Worm (Caenorhabditis elegans) whole organism, mixed stage, embryonic: ENCODE results near the gene cid-1.

Experiments
- M03D4.4 ChIP-seq: sonication (generic microtip); optimal IDR thresholded peaks from 2 replicates; lab custom pipeline; 2017; ENCODE audit warnings: mild to moderate bottlenecking, missing genetic modification characterization, missing compliant biosample characterization
- bed-3 ChIP-seq: fragments of 200-800 bp; sonication (Bioruptor generic); optimal IDR thresholded peaks from 3 replicates; lab custom pipeline; 2018; ENCODE audit warnings: mild to moderate bottlenecking, missing genetic modification characterization, moderate library complexity, missing compliant biosample characterization
- blmp-1 ChIP-seq: fragments of 150-350 bp; optimal IDR thresholded peaks from 2 replicates; lab custom pipeline; 2014; ENCODE audit warnings: missing biosample characterization, missing genetic modification characterization
- ceh-39 ChIP-seq: fragments of 150-350 bp; optimal IDR thresholded peaks from 2 replicates; lab custom pipeline; 2014; ENCODE audit warnings: missing biosample characterization, missing genetic modification characterization
- ceh-83 ChIP-seq: fragments of 200-800 bp; sonication (Bioruptor generic); optimal IDR thresholded peaks from 2 replicates; lab custom pipeline; 2018; ENCODE audit warnings: mild to moderate bottlenecking, missing genetic modification characterization, missing compliant biosample characterization
- ces-1 ChIP-seq: fragments of 150-350 bp; optimal IDR thresholded peaks from 2 replicates; lab custom pipeline; 2014; ENCODE audit warnings: missing biosample characterization, missing genetic modification reagents, missing genetic modification characterization
- cnd-1 ChIP-seq: fragments of 200-800 bp; sonication (Bioruptor generic); optimal IDR thresholded peaks from 2 replicates; lab custom pipeline; 2018; ENCODE audit warnings: mild to moderate bottlenecking, missing genetic modification characterization, missing compliant biosample characterization
- drap-1 ChIP-seq: fragments of 200-800 bp; sonication (Bioruptor generic); optimal IDR thresholded peaks from 3 replicates; lab custom pipeline; 2018; ENCODE audit warnings: mild to moderate bottlenecking, missing genetic modification characterization, missing compliant biosample characterization
- elt-1 ChIP-seq: sonication (generic microtip); optimal IDR thresholded peaks from 2 replicates; lab custom pipeline; 2017; ENCODE audit warnings: missing genetic modification characterization, mild to moderate bottlenecking, missing compliant biosample characterization, antibody characterized with exemption, moderate library complexity, borderline replicate concordance; ENCODE audit not compliant: insufficient read depth
- flh-1 ChIP-seq: fragments of 200-800 bp; sonication (Bioruptor generic); optimal IDR thresholded peaks from 2 replicates; lab custom pipeline; 2018; ENCODE audit warnings: mild to moderate bottlenecking, missing genetic modification characterization, moderate library complexity, missing compliant biosample characterization
- ham-2 ChIP-seq: fragments of 200-800 bp; sonication (Bioruptor generic); optimal IDR thresholded peaks from 2 replicates; lab custom pipeline; 2018; ENCODE audit warnings: mild to moderate bottlenecking, missing genetic modification characterization, missing compliant biosample characterization
- hlh-1 ChIP-seq: fragments of 150-350 bp; optimal IDR thresholded peaks from 2 replicates; lab custom pipeline; 2014; ENCODE audit warnings: missing biosample characterization, missing genetic modification reagents, missing genetic modification characterization
- lin-13 ChIP-seq: fragments of 150-350 bp; optimal IDR thresholded peaks from 2 replicates; lab custom pipeline; 2014; ENCODE audit warnings: missing biosample characterization, missing genetic modification characterization
- lin-32 ChIP-seq: fragments of 200-800 bp; sonication (Bioruptor generic); optimal IDR thresholded peaks from 2 replicates; lab custom pipeline; 2018; ENCODE audit warnings: mild to moderate bottlenecking, missing genetic modification characterization, missing compliant biosample characterization
- lsy-2 ChIP-seq: fragments of 150-350 bp; optimal IDR thresholded peaks from 2 replicates; lab custom pipeline; 2014; ENCODE audit warnings: missing biosample characterization, missing genetic modification characterization
- mab-5 ChIP-seq: fragments of 150-350 bp; optimal IDR thresholded peaks from 2 replicates; lab custom pipeline; 2014; ENCODE audit warnings: missing biosample characterization, missing genetic modification characterization
- mep-1 ChIP-seq: fragments of 150-350 bp; optimal IDR thresholded peaks from 2 replicates; lab custom pipeline; 2017; ENCODE audit warnings: missing biosample characterization, missing genetic modification reagents, missing genetic modification characterization, inconsistent platforms
- mls-2 ChIP-seq: sonication (generic microtip); optimal IDR thresholded peaks from 2 replicates; lab custom pipeline; 2016; ENCODE audit warnings: mild to moderate bottlenecking, missing genetic modification characterization, moderate library complexity, missing compliant biosample characterization
- nhr-12 ChIP-seq: fragments of 150-350 bp; optimal IDR thresholded peaks from 2 replicates; lab custom pipeline; 2014; ENCODE audit warnings: missing biosample characterization, missing genetic modification characterization
- nhr-2 ChIP-seq: fragments of 150-350 bp; optimal IDR thresholded peaks from 2 replicates; lab custom pipeline; 2014; ENCODE audit warnings: missing biosample characterization, missing genetic modification characterization
- nhr-237 ChIP-seq: fragments of 150-350 bp; optimal IDR thresholded peaks from 2 replicates; lab custom pipeline; 2014; ENCODE audit warnings: missing biosample characterization, missing genetic modification characterization
- nhr-28 ChIP-seq: fragments of 150-350 bp; optimal IDR thresholded peaks from 2 replicates; lab custom pipeline; 2014; ENCODE audit warnings: missing biosample characterization, missing genetic modification characterization
- nhr-76 ChIP-seq: sonication (generic microtip); optimal IDR thresholded peaks from 2 replicates; lab custom pipeline; 2017; ENCODE audit warnings: missing biosample characterization, missing genetic modification characterization
- pha-4 ChIP-seq: fragments of 150-350 bp; optimal IDR thresholded peaks from 2 replicates; lab custom pipeline; 2018; ENCODE audit warnings: missing biosample characterization, missing genetic modification reagents, missing genetic modification characterization
- sem-2 ChIP-seq: fragments of 200-800 bp; sonication (Bioruptor generic); optimal IDR thresholded peaks from 2 replicates; lab custom pipeline; 2018; ENCODE audit warnings: mild to moderate bottlenecking, missing genetic modification characterization, missing compliant biosample characterization
- snpc-4 ChIP-seq: fragments of 150-350 bp; optimal IDR thresholded peaks from 2 replicates; lab custom pipeline; 2014; ENCODE audit warnings: missing biosample characterization, missing genetic modification characterization
- sptf-1 ChIP-seq: sonication (generic microtip); optimal IDR thresholded peaks from 2 replicates; lab custom pipeline; 2017; ENCODE audit warnings: mild to moderate bottlenecking, missing genetic modification characterization, moderate library complexity, missing compliant biosample characterization
- unc-120 ChIP-seq: sonication (generic microtip); optimal IDR thresholded peaks from 2 replicates; lab custom pipeline; 2017; ENCODE audit warnings: missing genetic modification characterization, missing compliant biosample characterization; ENCODE audit not compliant: poor library complexity, severe bottlenecking
- unc-39 ChIP-seq: fragments of 150-350 bp; optimal IDR thresholded peaks from 2 replicates; lab custom pipeline; 2014; ENCODE audit warnings: missing biosample characterization, missing genetic modification characterization
- unc-62 ChIP-seq: fragments of 150-350 bp; optimal IDR thresholded peaks from 2 replicates; lab custom pipeline; 2014; ENCODE audit warnings: missing biosample characterization, missing genetic modification reagents, missing genetic modification characterization
- zip-8 ChIP-seq: fragments of 150-350 bp; optimal IDR thresholded peaks from 2 replicates; lab custom pipeline; 2014; ENCODE audit warnings: missing biosample characterization, missing genetic modification characterization
- ztf-11 ChIP-seq: fragments of 150-350 bp; optimal IDR thresholded peaks from 2 replicates; lab custom pipeline; 2014; ENCODE audit warnings: missing biosample characterization, missing genetic modification characterization

Gene cid-1

ce11 chrIII:5140559-5140958 lies 33.2 kb upstream of the cid-1 start:
- peak; percentile 66 for TF ChIP-seq hlh-1
- TF ChIP-seq ham-2, result no peak
- TF ChIP-seq drap-1 (GFP tag; lab: Kevin White, UChicago), result no peak
- peak; percentile 49 for TF ChIP-seq unc-62 (GFP tag; lab: Kevin White, UChicago)
- TF ChIP-seq mls-2 (tag; lab: Kevin White, UChicago), result no peak
- no peak for TF ChIP-seq nhr-12
- no peak for TF ChIP-seq M03D4.4 (tag; lab: Kevin White, UChicago)
- no peak for TF ChIP-seq blmp-1 (tag; lab: Kevin White, UChicago)
- no peak for TF ChIP-seq cnd-1 (tag; lab: Kevin White, UChicago)

- TF ChIP-seq lin-32 (GFP tag; lab: Kevin White, UChicago), result no peak
- no peak for TF ChIP-seq unc-120 (tag; lab: Kevin White, UChicago)
- no peak for TF ChIP-seq lsy-2 (tag; lab: Kevin White, UChicago)
- no peak for TF ChIP-seq ces-1 (GFP tag; lab: Kevin White, UChicago)
- TF ChIP-seq M03D4.4 (tag; lab: Kevin White, UChicago), result no peak
- TF ChIP-seq pha-4 (tag; lab: Kevin White, UChicago), result no peak
- no peak for TF ChIP-seq nhr-237 (tag; lab: Kevin White, UChicago)
- no peak for TF ChIP-seq blmp-1 (tag; lab: Kevin White, UChicago)
- TF ChIP-seq ham-2, result no peak
- no peak for TF ChIP-seq ztf-11
- no peak for TF ChIP-seq sem-2
These were observed 31.8 kb upstream of the cid-1 start for ce11 chrIII:5141935-5142334.

- TF ChIP-seq unc-120 (tag; lab: Kevin White, UChicago) (no peak), elt-1 (no peak), zip-8 (tag; lab: Kevin White, UChicago) (no peak), nhr-76 (tag; lab: Kevin White, UChicago) (no peak), hlh-1 (no peak), ces-1 (GFP tag; lab: Kevin White, UChicago) (peak; percentile 49), unc-39 (tag; lab: Kevin White, UChicago) (no peak), bed-3 (no peak), snpc-4 (no peak), nhr-2 (peak; percentile 52), mls-2 (tag; lab: Kevin White, UChicago) (no peak)
These were observed 30.2 kb upstream of the cid-1 start for ce11 chrIII:5143520-5143919.

- TF ChIP-seq sptf-1 (tag; lab: Kevin White, UChicago) (no peak), flh-1 (no peak), ceh-39 (no peak), mab-5 (tag; lab: Kevin White, UChicago) (no peak), blmp-1 (tag; lab: Kevin White, UChicago) (no peak), sem-2 (no peak), unc-120 (tag; lab: Kevin White, UChicago) (no peak), hlh-1 (no peak), nhr-237 (tag; lab: Kevin White, UChicago) (no peak), cnd-1 (tag; lab: Kevin White, UChicago) (no peak), ztf-11 (no peak), drap-1 (GFP tag; lab: Kevin White, UChicago) (no peak), mls-2 (tag; lab: Kevin White, UChicago) (no peak), zip-8 (tag; lab: Kevin White, UChicago) (no peak), lsy-2 (tag; lab: Kevin White, UChicago) (no peak), snpc-4 (no peak), ceh-83 (GFP tag; lab: Kevin White, UChicago) (no peak), ces-1 (GFP tag; lab: Kevin White, UChicago) (no peak), bed-3 (no peak), lin-32 (GFP tag; lab: Kevin White, UChicago) (no peak)
These were observed 29.6 kb upstream of the cid-1 start for ce11 chrIII:5144169-5144568.

ce11 chrIII:5145874-5146273 lies 27.8 kb upstream of the cid-1 start:
- TF ChIP-seq lin-13 (no peak), ham-2 (no peak), elt-1 (no peak), blmp-1 (tag; lab: Kevin White, UChicago) (no peak), hlh-1 (no peak), bed-3 (no peak), nhr-76 (tag; lab: Kevin White, UChicago) (no peak), nhr-2 (no peak), unc-62 (GFP tag; lab: Kevin White, UChicago) (no peak), flh-1 (no peak), nhr-28 (tag; lab: Kevin White, UChicago) (no peak), mep-1 (no peak), nhr-237 (tag; lab: Kevin White, UChicago) (no peak), sem-2 (no peak)
